Fruit fly (Drosophila melanogaster) whole organism, embryonic: ENCODE results near the gene CG33514.

ENCODE experiments used
- CG10267 ChIP-seq: fragments of 200-800 bp; sonication (Bioruptor generic); optimal IDR thresholded peaks from 2 replicates; lab custom pipeline; 2018; ENCODE audit warnings: missing biosample characterization, mild to moderate bottlenecking, missing genetic modification characterization, moderate library complexity
- CG11247 ChIP-seq: fragments of 200-800 bp; sonication (Bioruptor generic); IDR thresholded peaks from 2 replicates; pipeline ENCODE4 v1.3.6; 2022; ENCODE audit warnings: missing biosample characterization, missing genetic modification characterization
- CG12391 ChIP-seq: fragments of 200-800 bp; sonication (Bioruptor generic); optimal IDR thresholded peaks from 3 replicates; lab custom pipeline; 2018; ENCODE audit warnings: missing biosample characterization, mild to moderate bottlenecking, missing genetic modification characterization, moderate library complexity
- CG12744 ChIP-seq: fragments of 200-800 bp; sonication (Bioruptor generic); optimal IDR thresholded peaks from 2 replicates; lab custom pipeline; 2016; ENCODE audit warnings: missing biosample characterization, missing genetic modification characterization
- CG13775 ChIP-seq: fragments of 200-800 bp; sonication (Bioruptor generic); optimal IDR thresholded peaks from 3 replicates; lab custom pipeline; 2017; ENCODE audit warnings: missing biosample characterization, mild to moderate bottlenecking, missing genetic modification characterization
- CG14441 ChIP-seq: fragments of 200-800 bp; sonication (Bioruptor generic); IDR thresholded peaks from 2 replicates; pipeline ENCODE4 v1.3.6; 2022; ENCODE audit warnings: missing biosample characterization, missing genetic modification characterization
- CG1529 ChIP-seq: fragments of 200-800 bp; sonication (Bioruptor generic); optimal IDR thresholded peaks from 3 replicates; lab custom pipeline; 2018; ENCODE audit warnings: missing biosample characterization, missing genetic modification characterization
- CG16815 ChIP-seq: fragments of 200-800 bp; sonication (Bioruptor generic); optimal IDR thresholded peaks from 3 replicates; lab custom pipeline; 2017; ENCODE audit warnings: missing biosample characterization, mild to moderate bottlenecking, missing genetic modification characterization
- CG17361 ChIP-seq: fragments of 200-800 bp; sonication (Bioruptor generic); IDR thresholded peaks from 3 replicates; pipeline ENCODE4 v1.3.6; 2022; ENCODE audit warnings: missing biosample characterization, missing genetic modification characterization
- CG30020 ChIP-seq: fragments of 200-800 bp; optimal IDR thresholded peaks from 2 replicates; lab custom pipeline; 2019; ENCODE audit warnings: missing biosample characterization, mild to moderate bottlenecking, missing genetic modification characterization, moderate library complexity
- CG34376 ChIP-seq: fragments of 200-800 bp; sonication (Bioruptor generic); optimal IDR thresholded peaks from 2 replicates; lab custom pipeline; 2018; ENCODE audit warnings: missing biosample characterization, mild to moderate bottlenecking, missing genetic modification characterization
- CG3838 ChIP-seq: fragments of 200-800 bp; sonication (Bioruptor generic); optimal IDR thresholded peaks from 3 replicates; lab custom pipeline; 2016; ENCODE audit warnings: missing biosample characterization, missing genetic modification characterization
- CG4282 ChIP-seq: fragments of 200-800 bp; sonication (Bioruptor generic); optimal IDR thresholded peaks from 2 replicates; lab custom pipeline; 2016; ENCODE audit warnings: missing biosample characterization, missing genetic modification characterization
- CG9817 ChIP-seq: fragments of 200-800 bp; sonication (Bioruptor generic); optimal IDR thresholded peaks from 2 replicates; lab custom pipeline; 2018; ENCODE audit warnings: missing biosample characterization, mild to moderate bottlenecking, missing genetic modification characterization, moderate library complexity
- D ChIP-seq, 2 experiments: fragments of 200-800 bp in 1 of 2; fragments of >200 bp in 1 of 2; sonication (Bioruptor generic) in 1 of 2; optimal IDR thresholded peaks; 2 replicates in 1 of 2; 3 replicates in 1 of 2; lab custom pipeline; 2017; ENCODE audit warnings: mild to moderate bottlenecking in 1 of 2, missing biosample characterization in 1 of 2, missing genetic modification characterization in 1 of 2, missing genetic modification reagents in 1 of 2
- E2f1 ChIP-seq: fragments of 200-800 bp; sonication (Bioruptor generic); IDR thresholded peaks from 2 replicates; pipeline ENCODE4 v1.3.6; 2022; ENCODE audit warnings: missing biosample characterization, missing genetic modification characterization
- E2f2 ChIP-seq: fragments of 200-800 bp; sonication (Bioruptor generic); IDR thresholded peaks from 2 replicates; pipeline ENCODE4 v1.3.6; 2022; ENCODE audit warnings: missing biosample characterization, missing genetic modification characterization
- Elba2 ChIP-seq: fragments of 200-800 bp; sonication (Bioruptor generic); optimal IDR thresholded peaks from 3 replicates; lab custom pipeline; 2016; ENCODE audit warnings: missing biosample characterization, missing genetic modification characterization
- Ets65A ChIP-seq: fragments of 200-800 bp; sonication (Bioruptor generic); peaks from one replicate; lab custom pipeline; 2016; ENCODE audit warnings: missing biosample characterization, missing genetic modification characterization
- Gug ChIP-seq: fragments of 200-800 bp; sonication (Bioruptor generic); IDR thresholded peaks from 4 replicates; pipeline ENCODE4 v1.3.6; 2022; ENCODE audit warnings: missing biosample characterization, missing genetic modification characterization
- MESR4 ChIP-seq: fragments of 200-800 bp; sonication (Bioruptor generic); optimal IDR thresholded peaks from 2 replicates; lab custom pipeline; 2018; ENCODE audit warnings: missing biosample characterization, mild to moderate bottlenecking, missing genetic modification characterization, moderate library complexity
- MTF-1 ChIP-seq: fragments of 200-800 bp; sonication (Bioruptor generic); optimal IDR thresholded peaks from 2 replicates; lab custom pipeline; 2018; ENCODE audit warnings: missing biosample characterization, mild to moderate bottlenecking, missing genetic modification characterization, borderline replicate concordance
- Ssrp ChIP-seq: fragments of 200-800 bp; sonication (Bioruptor generic); optimal IDR thresholded peaks from 2 replicates; lab custom pipeline; 2018; ENCODE audit warnings: missing biosample characterization, mild to moderate bottlenecking, missing genetic modification characterization, moderate library complexity
- cato ChIP-seq: fragments of 200-800 bp; sonication (Bioruptor generic); optimal IDR thresholded peaks from 2 replicates; lab custom pipeline; 2016; ENCODE audit warnings: missing biosample characterization, missing genetic modification characterization, borderline replicate concordance
- cg ChIP-seq: fragments of 200-800 bp; sonication (Bioruptor generic); optimal IDR thresholded peaks from 3 replicates; lab custom pipeline; 2019; ENCODE audit warnings: missing biosample characterization, mild to moderate bottlenecking, missing genetic modification characterization, moderate library complexity
- danr ChIP-seq: fragments of 200-800 bp; sonication (Bioruptor generic); IDR thresholded peaks from 2 replicates; pipeline ENCODE4 v1.3.6; 2022; ENCODE audit warnings: missing biosample characterization, missing genetic modification characterization
- eve ChIP-seq, 2 experiments: fragments of >200 bp; optimal IDR thresholded peaks; 2 replicates each; lab custom pipeline; 2017; ENCODE audit warnings: missing biosample characterization in 2 of 2, missing genetic modification characterization in 2 of 2
- ewg ChIP-seq: fragments of 200-800 bp; sonication (Bioruptor generic); optimal IDR thresholded peaks from 3 replicates; lab custom pipeline; 2017; ENCODE audit warnings: mild to moderate bottlenecking, missing biosample characterization, missing genetic modification reagents, missing genetic modification characterization
- eyg ChIP-seq: fragments of 200-800 bp; sonication (Bioruptor generic); optimal IDR thresholded peaks from 3 replicates; lab custom pipeline; 2016; ENCODE audit warnings: missing biosample characterization, missing genetic modification characterization
- fd3F ChIP-seq: fragments of 200-800 bp; sonication (Bioruptor generic); optimal IDR thresholded peaks from 2 replicates; lab custom pipeline; 2018; ENCODE audit warnings: missing biosample characterization, mild to moderate bottlenecking, missing genetic modification characterization, moderate library complexity
- fru ChIP-seq: fragments of >200 bp; optimal IDR thresholded peaks from 2 replicates; lab custom pipeline; 2017
- ham ChIP-seq: fragments of 200-800 bp; sonication (Bioruptor generic); IDR thresholded peaks from 2 replicates; pipeline ENCODE4 v1.3.6; 2022; ENCODE audit warnings: missing biosample characterization, missing genetic modification characterization
- inv ChIP-seq: fragments of 200-800 bp; sonication (Bioruptor generic); IDR thresholded peaks from 2 replicates; pipeline ENCODE4 v1.3.6; 2022; ENCODE audit warnings: missing biosample characterization, missing genetic modification characterization; ENCODE audit not compliant: partially characterized antibody
- lilli ChIP-seq: fragments of 200-800 bp; sonication (Bioruptor generic); optimal IDR thresholded peaks from 3 replicates; lab custom pipeline; 2016; ENCODE audit warnings: missing biosample characterization, missing genetic modification characterization
- maf-S ChIP-seq: fragments of 200-800 bp; sonication (Bioruptor generic); optimal IDR thresholded peaks from 2 replicates; lab custom pipeline; 2016; ENCODE audit warnings: missing biosample characterization, missing genetic modification characterization
- mirr ChIP-seq: fragments of 200-800 bp; sonication (Bioruptor generic); optimal IDR thresholded peaks from 3 replicates; lab custom pipeline; 2018; ENCODE audit warnings: missing biosample characterization, mild to moderate bottlenecking, missing genetic modification characterization
- onecut ChIP-seq: fragments of 200-800 bp; sonication (Bioruptor generic); IDR thresholded peaks from 2 replicates; pipeline ENCODE4 v1.3.6; 2022; ENCODE audit warnings: missing biosample characterization, missing genetic modification characterization
- phol ChIP-seq: fragments of 200-800 bp; sonication (Bioruptor generic); optimal IDR thresholded peaks from 3 replicates; lab custom pipeline; 2018; ENCODE audit warnings: missing biosample characterization, mild to moderate bottlenecking, missing genetic modification characterization, moderate library complexity
- prd ChIP-seq, 3 experiments: fragments of >200 bp in 2 of 3; fragments of 200-800 bp in 1 of 3; sonication (Bioruptor generic) in 1 of 3; optimal IDR thresholded peaks in 2 of 3; IDR thresholded peaks in 1 of 3; 2 replicates in 2 of 3; 3 replicates in 1 of 3; pipeline versions ENCODE4 v1.3.6 to Lab custom; 2017 to 2022; ENCODE audit warnings: missing biosample characterization in 1 of 3, missing genetic modification characterization in 1 of 3
- pros ChIP-seq: fragments of 200-800 bp; sonication (Bioruptor generic); optimal IDR thresholded peaks from 3 replicates; lab custom pipeline; 2019; ENCODE audit warnings: missing biosample characterization, mild to moderate bottlenecking, missing genetic modification characterization, moderate library complexity
- sc ChIP-seq, 3 experiments: fragments of >200 bp in 2 of 3; fragments of 200-800 bp in 1 of 3; sonication (Bioruptor generic) in 1 of 3; optimal IDR thresholded peaks; 2 replicates in 2 of 3; 3 replicates in 1 of 3; lab custom pipeline; 2017; ENCODE audit warnings: mild to moderate bottlenecking in 1 of 3, missing biosample characterization in 1 of 3, missing genetic modification characterization in 1 of 3, missing genetic modification reagents in 1 of 3
- sd ChIP-seq: fragments of 200-800 bp; sonication (Bioruptor generic); optimal IDR thresholded peaks from 3 replicates; lab custom pipeline; 2018; ENCODE audit warnings: missing biosample characterization, mild to moderate bottlenecking, missing genetic modification characterization, moderate library complexity
- slp2 ChIP-seq: fragments of 200-800 bp; sonication (Bioruptor generic); optimal IDR thresholded peaks from 2 replicates; lab custom pipeline; 2016; ENCODE audit warnings: missing biosample characterization, missing genetic modification characterization
- sna ChIP-seq: fragments of 200-800 bp; sonication (Bioruptor generic); IDR thresholded peaks from 2 replicates; pipeline ENCODE4 v1.3.6; 2022; ENCODE audit warnings: missing biosample characterization, missing genetic modification characterization; ENCODE audit not compliant: partially characterized antibody
- stc ChIP-seq: fragments of 200-800 bp; sonication (Bioruptor generic); IDR thresholded peaks from 2 replicates; pipeline ENCODE4 v1.3.6; 2022; ENCODE audit warnings: missing biosample characterization, missing genetic modification characterization
- sug ChIP-seq: fragments of 200-800 bp; optimal IDR thresholded peaks from 2 replicates; lab custom pipeline; 2019; ENCODE audit warnings: missing biosample characterization, mild to moderate bottlenecking, missing genetic modification characterization, moderate library complexity
- tap ChIP-seq: fragments of 200-800 bp; optimal IDR thresholded peaks from 3 replicates; lab custom pipeline; 2019; ENCODE audit warnings: missing biosample characterization, mild to moderate bottlenecking, missing genetic modification characterization, moderate library complexity
- toy ChIP-seq: fragments of 200-800 bp; sonication (Bioruptor generic); IDR thresholded peaks from 2 replicates; pipeline ENCODE4 v1.3.6; 2022; ENCODE audit warnings: missing biosample characterization, missing genetic modification characterization
- tup ChIP-seq: fragments of 200-800 bp; sonication (Bioruptor generic); optimal IDR thresholded peaks from 2 replicates; lab custom pipeline; 2016; ENCODE audit warnings: missing biosample characterization, mild to moderate bottlenecking, missing genetic modification characterization, moderate library complexity
- yki ChIP-seq: fragments of >200 bp; optimal IDR thresholded peaks from 3 replicates; lab custom pipeline; 2018

Gene CG33514

DNA sequence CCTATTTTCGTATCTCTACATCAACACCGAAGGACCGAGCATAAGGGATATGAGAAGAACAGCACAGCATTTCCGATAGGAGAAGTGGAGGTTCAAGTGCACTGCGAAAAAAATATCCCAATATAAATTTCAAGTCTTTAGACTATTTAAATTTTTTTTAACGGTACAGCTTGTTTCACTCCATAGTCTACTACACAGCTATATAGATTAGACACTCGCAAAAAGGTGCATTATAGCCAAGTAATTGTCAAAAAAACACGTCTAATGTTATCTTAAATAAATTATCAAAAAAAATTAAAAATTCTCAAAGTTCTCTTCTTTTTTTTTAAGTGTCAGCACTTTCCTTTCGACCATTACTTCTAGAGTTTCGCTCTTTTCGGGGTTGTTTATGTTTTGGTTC lies 13.7 kb downstream of the CG33514 start (continued):
- TF ChIP-seq CG12744 (GFP tag; lab: Kevin White, UChicago) (no peak), slp2 (no peak), fd3F (GFP tag; lab: Kevin White, UChicago) (peak; percentile 55), CG12391 (tag; lab: Kevin White, UChicago) (peak; percentile 56), CG10267 (peak; percentile 29), cg (GFP tag; lab: Kevin White, UChicago) (no peak), CG4282 (GFP tag; lab: Kevin White, UChicago) (no peak), CG30020 (tag; lab: Kevin White, UChicago) (no peak), prd (optimal IDR thresholded peaks at IDR 0.05; lab: Kevin White, UChicago) (no peak), prd (GFP tag; IDR thresholded peaks at IDR 0.05; lab: Robert Waterston, UW) (peak; percentile 62), pros (GFP tag; lab: Kevin White, UChicago) (no peak), cato (GFP tag; lab: Kevin White, UChicago) (no peak), CG13775 (GFP tag; lab: Kevin White, UChicago) (peak; percentile 48), lilli (GFP tag; lab: Kevin White, UChicago) (peak; percentile 74), D (optimal IDR thresholded peaks at IDR 0.05; lab: Kevin White, UChicago) (no peak), D (GFP tag; optimal IDR thresholded peaks at IDR 0.05; lab: Kevin White, UChicago) (peak; percentile 29), Ets65A (no peak), phol (tag; lab: Kevin White, UChicago) (peak; percentile 64), tap (tag; lab: Kevin White, UChicago) (no peak), tup (GFP tag; lab: Kevin White, UChicago) (no peak), sug (tag; lab: Kevin White, UChicago) (peak; percentile 56), stc (GFP tag; lab: Robert Waterston, UW) (peak; percentile 61), eyg (no peak), Elba2 (GFP tag; lab: Kevin White, UChicago) (no peak), E2f1 (GFP tag; lab: Robert Waterston, UW) (peak; percentile 62), CG17361 (GFP tag; lab: Robert Waterston, UW) (peak; percentile 58; the same call in 2 of the 3 replicates), CG1529 (no peak), ham (GFP tag; lab: Robert Waterston, UW) (no peak), CG16815 (GFP tag; lab: Kevin White, UChicago) (peak; percentile 36), CG34376 (GFP tag; lab: Kevin White, UChicago) (peak; percentile 34), danr (GFP tag; lab: Robert Waterston, UW) (no peak), fru (lab: Kevin White, UChicago) (no peak), mirr (GFP tag; lab: Kevin White, UChicago) (no peak), CG14441 (GFP tag; lab: Robert Waterston, UW) (peak; percentile 62), maf-S (no peak), sd (peak; percentile 11), Ssrp (tag; lab: Kevin White, UChicago) (peak; percentile 47), eve (GFP tag; optimal IDR thresholded peaks at IDR 0.05; lab: Kevin White, UChicago) (peak in 1 of 2 experiments; percentile 63), E2f2 (GFP tag; lab: Robert Waterston, UW) (peak; percentile 28; the same call in 1 of the 2 replicates), sna (GFP tag; lab: Robert Waterston, UW) (no peak), CG11247 (GFP tag; lab: Robert Waterston, UW) (0 out of 2 replicates have a peak, but pooled peaks have one; percentile 18), CG3838 (GFP tag; lab: Kevin White, UChicago) (no peak), inv (GFP tag; lab: Robert Waterston, UW) (no peak), ewg (GFP tag; lab: Kevin White, UChicago) (peak; percentile 23), onecut (GFP tag; lab: Robert Waterston, UW) (peak; percentile 44), Gug (GFP tag; lab: Robert Waterston, UW) (peak; percentile 30; the same call in 1 of the 4 replicates), yki (no peak), CG9817 (tag; lab: Kevin White, UChicago) (peak; percentile 22), sc (optimal IDR thresholded peaks at IDR 0.05; lab: Kevin White, UChicago) (no peak), sc (GFP tag; optimal IDR thresholded peaks at IDR 0.05; lab: Kevin White, UChicago) (no peak), toy (no peak), MESR4 (no peak), MTF-1 (GFP tag; lab: Kevin White, UChicago) (no peak)
